Fruit fly (Drosophila melanogaster) whole organism, prepupa: ENCODE results near the gene eIF3d1.

ENCODE experiments used
- CG16779 ChIP-seq: fragments of 200-800 bp; sonication (Bioruptor generic); optimal IDR thresholded peaks from 3 replicates; lab custom pipeline; 2017; ENCODE audit warnings: missing biosample characterization, mild to moderate bottlenecking, missing genetic modification characterization
- CG32006 ChIP-seq: fragments of 200-800 bp; sonication (Bioruptor generic); optimal IDR thresholded peaks from 3 replicates; lab custom pipeline; 2017; ENCODE audit warnings: missing biosample characterization, mild to moderate bottlenecking, missing genetic modification characterization
- CG34406 ChIP-seq: fragments of 200-800 bp; sonication (Bioruptor generic); optimal IDR thresholded peaks from 3 replicates; lab custom pipeline; 2016; ENCODE audit warnings: missing biosample characterization, missing genetic modification characterization
- CG6163 ChIP-seq: fragments of 200-800 bp; sonication (Bioruptor generic); IDR thresholded peaks from 3 replicates; pipeline ENCODE4 v1.3.6; 2022; ENCODE audit warnings: missing biosample characterization, missing genetic modification characterization
- CG6276 ChIP-seq: fragments of 200-800 bp; sonication (Bioruptor generic); optimal IDR thresholded peaks from 2 replicates; lab custom pipeline; 2017; ENCODE audit warnings: missing biosample characterization, mild to moderate bottlenecking, missing genetic modification characterization
- CG8632 ChIP-seq: fragments of 200-800 bp; sonication (Bioruptor generic); optimal IDR thresholded peaks from 3 replicates; lab custom pipeline; 2016; ENCODE audit warnings: missing biosample characterization, missing genetic modification characterization
- Lpt ChIP-seq: fragments of 200-800 bp; sonication (Bioruptor generic); optimal IDR thresholded peaks from 3 replicates; lab custom pipeline; 2016; ENCODE audit warnings: missing biosample characterization, missing genetic modification characterization
- Met ChIP-seq: fragments of 200-800 bp; sonication (Bioruptor generic); optimal IDR thresholded peaks from 3 replicates; lab custom pipeline; 2016; ENCODE audit warnings: missing biosample characterization, missing genetic modification characterization
- OdsH ChIP-seq: fragments of 200-800 bp; sonication (Bioruptor generic); optimal IDR thresholded peaks from 3 replicates; lab custom pipeline; 2016; ENCODE audit warnings: missing biosample characterization, missing genetic modification characterization
- fd85E ChIP-seq: fragments of 200-800 bp; sonication (Bioruptor generic); optimal IDR thresholded peaks from 3 replicates; lab custom pipeline; 2016; ENCODE audit warnings: missing biosample characterization, missing genetic modification characterization
- salr ChIP-seq, 2 experiments: fragments of 200-800 bp; sonication (Bioruptor generic); optimal IDR thresholded peaks; 3 replicates each; lab custom pipeline; 2016 to 2018; ENCODE audit warnings: missing biosample characterization in 2 of 2, missing genetic modification characterization in 2 of 2, mild to moderate bottlenecking in 1 of 2

DNA sequence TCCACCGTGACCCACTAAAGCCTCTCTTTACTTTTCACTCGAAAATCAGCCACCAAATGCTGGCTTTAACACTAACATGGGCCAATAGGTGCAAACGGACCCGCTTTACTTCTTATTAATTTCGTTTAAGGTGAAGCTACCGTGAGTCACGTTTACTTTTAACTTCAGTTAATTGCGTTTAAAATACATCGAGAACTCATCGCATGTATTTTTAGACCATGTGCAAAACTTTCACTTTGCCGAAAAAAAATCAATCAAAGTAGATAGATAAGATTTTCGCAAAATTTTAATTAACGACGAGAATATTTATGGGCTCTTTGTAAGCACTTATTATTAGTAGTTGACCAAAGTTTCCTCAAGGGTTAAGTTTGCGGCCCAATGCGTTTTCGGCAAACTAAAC lies 5.5 kb upstream of the eIF3d1 start:
- TF ChIP-seq fd85E (GFP tag; lab: Kevin White, UChicago) (no peak), Met (GFP tag; lab: Kevin White, UChicago) (peak; percentile 32), CG16779 (tag; lab: Kevin White, UChicago) (no peak), CG32006 (peak; percentile 58), CG6276 (no peak), salr (GFP tag; optimal IDR thresholded peaks at IDR 0.05; lab: Kevin White, UChicago) (no peak), Lpt (no peak), CG6163 (GFP tag; lab: Robert Waterston, UW) (no peak), CG8632 (GFP tag; lab: Kevin White, UChicago) (peak; percentile 22), CG34406 (GFP tag; lab: Kevin White, UChicago) (peak; percentile 44), OdsH (GFP tag; lab: Kevin White, UChicago) (peak; percentile 35)
